Worm (Caenorhabditis elegans): ENCODE data around the gene T10B5.10.

The T10B5.10 gene

DNA sequence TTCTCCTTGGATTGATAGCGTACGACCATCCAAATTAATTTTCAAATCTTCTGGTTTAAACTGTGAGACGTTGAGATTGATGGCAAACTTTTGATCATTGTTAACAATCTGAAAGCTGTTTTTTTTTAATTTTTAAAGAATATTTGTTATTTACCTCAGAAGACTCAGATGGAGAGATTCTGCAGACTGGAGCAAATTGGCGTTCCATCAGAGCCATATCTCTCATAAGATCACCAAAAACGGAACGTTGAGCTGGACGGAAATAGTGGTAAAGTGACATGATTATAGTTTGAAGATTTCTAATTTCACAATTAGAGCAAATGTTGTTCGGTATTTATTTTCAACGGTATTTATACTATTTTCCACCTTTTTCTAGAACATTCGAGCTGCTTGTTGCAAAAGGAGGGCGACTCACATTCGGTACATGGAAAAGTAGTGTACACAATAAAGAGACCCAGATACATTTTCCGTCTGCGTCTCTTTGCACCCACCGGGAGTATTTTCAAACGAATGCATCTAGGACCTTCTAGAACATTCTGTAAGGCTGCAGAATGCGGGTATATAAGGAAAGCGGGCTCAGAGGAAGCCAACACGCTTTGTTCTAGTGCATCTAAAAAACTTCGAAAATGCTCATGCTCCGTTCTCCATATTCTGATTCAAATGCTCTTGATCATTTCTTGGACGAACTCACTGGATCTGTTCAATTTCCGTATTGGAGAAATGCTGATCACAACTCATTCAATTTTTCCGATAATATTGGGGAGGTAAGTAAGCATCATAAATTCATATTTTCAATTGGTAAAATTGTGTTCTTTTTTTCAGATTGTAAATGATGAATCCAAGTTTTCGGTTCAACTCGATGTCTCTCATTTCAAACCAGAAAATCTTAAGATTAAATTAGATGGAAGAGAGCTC is 51.2 kb downstream of the T10B5.10 start, which contains the start of the genes hsp-16.2 and hsp-16.41 (continued):
- no peak for TF ChIP-seq ama-1 (optimal IDR thresholded peaks at IDR 0.05)
- no peak for TF ChIP-seq hlh-6 (tag; optimal IDR thresholded peaks at IDR 0.05)
- peak; percentile 10 for TF ChIP-seq elt-2 (tag; optimal IDR thresholded peaks at IDR 0.05)
- TF ChIP-seq nfya-1 (tag; optimal IDR thresholded peaks at IDR 0.05) = peak; percentile 63
- no peak for TF ChIP-seq sdc-2 (tag; optimal IDR thresholded peaks at IDR 0.05)
- no peak for TF ChIP-seq dmd-4 (tag; optimal IDR thresholded peaks at IDR 0.05; ENCODE audit: borderline replicate concordance)
- no peak for TF ChIP-seq K09A11.1 (tag; optimal IDR thresholded peaks at IDR 0.05; ENCODE audit: insufficient read depth)
- no peak for TF ChIP-seq ceh-6 (GFP tag; optimal IDR thresholded peaks at IDR 0.05)
- no peak for TF ChIP-seq nhr-232 (tag; optimal IDR thresholded peaks at IDR 0.05)
- no peak for TF ChIP-seq ceh-24 (tag; optimal IDR thresholded peaks at IDR 0.05)
- TF ChIP-seq ceh-45 (GFP tag; IDR thresholded peaks at IDR 0.05) = no peak
- no peak for TF ChIP-seq mec-3 (tag; optimal IDR thresholded peaks at IDR 0.05; ENCODE audit: borderline replicate concordance)
- no peak for TF ChIP-seq fkh-10 (GFP tag; optimal IDR thresholded peaks at IDR 0.05)
- no peak for TF ChIP-seq C38D4.7 (GFP tag; optimal IDR thresholded peaks at IDR 0.05)
- no peak for TF ChIP-seq npax-4 (tag; optimal IDR thresholded peaks at IDR 0.05)
- no peak for TF ChIP-seq ztf-16 (tag; optimal IDR thresholded peaks at IDR 0.05)
- TF ChIP-seq ets-4 (tag; optimal IDR thresholded peaks at IDR 0.05) = peak; percentile 5
- no peak for TF ChIP-seq ttx-3 (tag; optimal IDR thresholded peaks at IDR 0.05)
- no peak for TF ChIP-seq hlh-13 (GFP tag; optimal IDR thresholded peaks at IDR 0.05)
- TF ChIP-seq nhr-11 (tag; optimal IDR thresholded peaks at IDR 0.05) = no peak
- TF ChIP-seq T23F11.4 (GFP tag; optimal IDR thresholded peaks at IDR 0.05) = no peak
- no peak for TF ChIP-seq elt-4 (tag; optimal IDR thresholded peaks at IDR 0.05)
- peak; percentile 22 for TF ChIP-seq pat-9 (tag; optimal IDR thresholded peaks at IDR 0.05)
- TF ChIP-seq hlh-15 (tag; optimal IDR thresholded peaks at IDR 0.05) = no peak
- TF ChIP-seq pax-1 (tag; optimal IDR thresholded peaks at IDR 0.05) = peak; percentile 11
- TF ChIP-seq unc-42 (tag; optimal IDR thresholded peaks at IDR 0.05) = no peak
- peak; percentile 62 for TF ChIP-seq ceh-30 (tag; optimal IDR thresholded peaks at IDR 0.05)
- TF ChIP-seq lim-6 (tag; optimal IDR thresholded peaks at IDR 0.05) = no peak
- TF ChIP-seq ceh-22 (tag; optimal IDR thresholded peaks at IDR 0.05) = no peak
- peak; percentile 52 for TF ChIP-seq ceh-31 (tag; optimal IDR thresholded peaks at IDR 0.05)
- peak; percentile 60 for TF ChIP-seq unc-55 (GFP tag; optimal IDR thresholded peaks at IDR 0.05)
- TF ChIP-seq eyg-1 (tag; optimal IDR thresholded peaks at IDR 0.05) = no peak
- TF ChIP-seq ahr-1 (tag; optimal IDR thresholded peaks at IDR 0.05) = no peak
- no peak for TF ChIP-seq pqm-1 (tag; optimal IDR thresholded peaks at IDR 0.05)
- TF ChIP-seq lin-11 (tag; optimal IDR thresholded peaks at IDR 0.05) = no peak
- no peak for TF ChIP-seq fax-1 (tag; optimal IDR thresholded peaks at IDR 0.05)
- no peak for TF ChIP-seq unc-3 (GFP tag; conservative IDR thresholded peaks at IDR 0.05)
- TF ChIP-seq unc-3 (tag; optimal IDR thresholded peaks at IDR 0.05) = no peak
- TF ChIP-seq ceh-34 (tag; optimal IDR thresholded peaks at IDR 0.05) = peak; percentile 55

DNA sequence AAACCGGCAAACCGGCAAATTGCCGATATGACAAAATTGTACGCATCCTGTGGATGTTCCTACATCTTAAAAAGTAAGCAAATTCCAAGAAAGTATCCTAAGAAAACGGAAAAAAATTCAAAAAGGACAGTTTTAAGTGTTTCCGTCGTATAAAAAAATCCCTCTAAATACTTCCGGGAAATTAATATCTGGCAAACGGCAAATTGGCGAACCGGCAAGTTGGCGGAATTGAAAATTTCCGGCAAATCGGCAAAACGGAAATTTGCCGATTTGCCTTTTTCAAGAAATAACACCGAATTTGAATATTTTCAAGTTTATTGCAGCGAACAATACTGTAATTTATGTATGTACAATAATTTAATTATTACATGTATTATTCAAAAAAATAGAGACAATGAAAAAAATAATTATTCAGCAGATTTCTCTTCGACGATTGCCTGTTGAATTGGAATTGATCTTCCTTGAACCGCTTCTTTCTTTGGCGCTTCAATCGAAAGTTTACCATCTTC is 52.0 kb downstream of the T10B5.10 start:
- TF ChIP-seq rnt-1 (tag; optimal IDR thresholded peaks at IDR 0.05) (no peak), F13H6.1 (tag; optimal IDR thresholded peaks at IDR 0.05) (no peak), ceh-45 (GFP tag; IDR thresholded peaks at IDR 0.05) (no peak), ahr-1 (tag; optimal IDR thresholded peaks at IDR 0.05) (no peak), ceh-24 (tag; optimal IDR thresholded peaks at IDR 0.05) (no peak), ceh-31 (tag; optimal IDR thresholded peaks at IDR 0.05) (no peak), ref-2 (tag; optimal IDR thresholded peaks at IDR 0.05) (no peak), fkh-10 (GFP tag; optimal IDR thresholded peaks at IDR 0.05) (no peak), dmd-4 (tag; optimal IDR thresholded peaks at IDR 0.05; ENCODE audit: borderline replicate concordance) (no peak), sox-4 (tag; optimal IDR thresholded peaks at IDR 0.05) (no peak), C08G9.2 (tag; optimal IDR thresholded peaks at IDR 0.05) (no peak), pqm-1 (tag; optimal IDR thresholded peaks at IDR 0.05) (no peak), syd-9 (tag; optimal IDR thresholded peaks at IDR 0.05) (no peak), ceh-30 (tag; optimal IDR thresholded peaks at IDR 0.05) (no peak), hlh-13 (GFP tag; optimal IDR thresholded peaks at IDR 0.05) (no peak), gmeb-2 (tag; optimal IDR thresholded peaks at IDR 0.05) (no peak), ama-1 (optimal IDR thresholded peaks at IDR 0.05) (no peak), lim-6 (tag; optimal IDR thresholded peaks at IDR 0.05) (no peak), ceh-48 (tag; optimal IDR thresholded peaks at IDR 0.05) (no peak)
